Worm (Caenorhabditis elegans) whole organism, dauer: ENCODE data around the gene cwp-3.

ENCODE experiments used
- unc-62 ChIP-seq: sonication (generic microtip); optimal IDR thresholded peaks from 2 replicates; lab custom pipeline; 2017; ENCODE audit warnings: missing biosample characterization, missing genetic modification reagents, missing genetic modification characterization

Gene cwp-3

DNA sequence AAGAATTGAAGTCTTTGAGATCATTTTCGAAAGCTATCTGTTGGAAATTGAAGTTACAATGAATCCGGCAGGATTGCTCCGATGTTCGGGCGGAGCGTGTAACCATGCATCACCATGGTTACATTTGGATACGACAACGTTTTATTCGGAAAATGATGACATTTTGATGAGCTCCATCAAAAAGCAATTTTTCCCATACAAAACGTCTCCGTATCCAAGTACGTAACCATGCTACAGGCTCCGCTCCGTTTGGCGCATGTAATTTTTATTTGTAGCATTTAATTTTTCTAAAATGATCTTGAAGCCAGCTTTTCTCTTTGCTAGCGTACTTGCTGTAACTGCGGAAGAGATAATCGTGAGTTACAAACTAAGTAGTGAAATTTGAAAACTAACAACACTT lies at the start of gene cwp-3, which contains the start of gene cwp-2:
Gene cwp-3, plus strand, starts transcription at position 293 of the 400 bp plus-strand sequence.
Gene cwp-2, minus strand, starts transcription at position 101 of the 400 bp plus-strand sequence.
- TF ChIP-seq unc-62 (GFP tag; lab: Kevin White, UChicago): no peak

DNA sequence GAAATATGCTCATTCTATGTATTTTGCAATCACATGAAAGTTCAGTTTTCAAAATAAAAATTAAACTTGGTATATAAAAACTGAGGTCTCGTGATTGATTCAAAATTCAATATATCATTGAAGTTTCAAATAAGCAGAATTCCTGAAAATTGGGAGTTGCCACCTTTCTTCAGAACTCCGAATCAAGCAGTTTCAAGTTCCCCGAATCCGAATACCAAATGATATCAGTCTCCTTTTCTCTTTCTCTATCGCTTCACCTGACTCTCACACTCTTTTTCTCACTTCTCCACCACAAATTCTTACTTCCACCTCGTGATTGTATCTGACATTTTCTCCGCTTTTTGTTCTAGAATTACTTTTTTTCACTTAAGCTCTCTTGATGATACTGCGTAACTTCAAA lies 48.3 kb upstream of the cwp-3 start, which contains the start of gene R02F11.2:
Gene R02F11.2, plus strand, starts transcription at position 292 of the 400 bp plus-strand sequence.
- TF ChIP-seq unc-62 (GFP tag; lab: Kevin White, UChicago): no peak

DNA sequence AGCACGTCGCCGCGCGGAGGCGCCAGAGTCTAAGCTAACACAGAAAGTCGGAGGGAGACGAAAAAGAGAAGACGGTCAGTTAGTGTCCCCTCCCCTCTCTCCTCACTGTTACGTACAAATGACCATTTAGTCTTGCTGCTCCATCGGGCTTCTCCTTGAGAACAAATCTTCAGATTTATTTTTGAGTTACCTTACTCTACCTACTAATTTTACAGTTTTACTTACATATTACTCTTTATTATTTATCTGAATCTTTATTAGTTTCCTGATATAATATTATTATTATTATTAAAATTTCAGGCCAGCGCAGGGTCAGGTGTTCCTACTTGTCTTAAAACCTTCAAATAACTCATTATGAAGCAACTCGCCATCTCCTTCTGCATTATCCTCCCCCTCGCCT lies 41.8 kb upstream of the cwp-3 start, which contains the start of gene R02F11.1:
Gene R02F11.1, plus strand, starts transcription at position 301 of the 400 bp plus-strand sequence.
- TF ChIP-seq unc-62 (GFP tag; lab: Kevin White, UChicago): no peak

DNA sequence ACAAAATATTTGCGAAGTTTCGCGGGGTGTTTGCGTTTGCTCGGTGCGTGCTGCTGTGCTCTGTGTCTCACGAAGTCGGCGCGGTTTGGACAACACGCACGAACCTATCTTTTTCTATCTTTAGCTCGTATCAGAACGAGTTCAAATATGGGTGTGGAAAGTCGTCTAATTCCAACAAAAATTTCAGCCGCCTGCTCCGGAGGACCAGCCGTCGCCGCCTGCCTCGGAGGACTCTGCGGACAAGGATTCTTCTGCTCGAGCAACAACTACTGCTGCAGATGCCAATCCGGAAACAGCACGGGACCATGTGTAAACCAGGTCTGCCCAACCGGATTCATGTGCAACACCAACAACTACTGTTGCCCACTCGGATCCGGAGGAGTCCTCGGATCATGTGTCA lies 40.7 kb upstream of the cwp-3 start:
- no peak for TF ChIP-seq unc-62 (GFP tag; lab: Kevin White, UChicago)

DNA sequence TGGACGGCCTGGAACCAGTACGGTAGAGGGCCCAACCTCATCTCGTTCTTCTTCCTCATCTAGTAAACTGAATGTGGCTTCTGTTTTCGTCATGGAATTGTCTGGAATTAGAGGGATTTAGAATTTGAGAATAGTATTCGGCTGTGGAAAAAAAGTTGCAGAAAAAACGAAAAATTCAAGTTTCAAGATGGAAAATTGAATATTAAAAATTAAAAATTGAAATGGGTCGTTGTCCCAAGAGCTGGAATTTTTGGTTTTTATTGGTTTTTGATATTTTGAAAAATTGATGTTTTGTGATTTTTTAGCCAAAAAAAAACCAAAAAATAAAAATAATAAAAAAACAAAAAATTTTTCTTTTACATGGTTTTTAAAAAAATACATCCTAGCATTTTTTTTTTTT lies 36.8 kb upstream of the cwp-3 start, which contains the start of gene R02F11.3:
Gene R02F11.3, minus strand, starts transcription at position 101 of the 400 bp plus-strand sequence.
- no peak for TF ChIP-seq unc-62 (GFP tag; lab: Kevin White, UChicago)

DNA sequence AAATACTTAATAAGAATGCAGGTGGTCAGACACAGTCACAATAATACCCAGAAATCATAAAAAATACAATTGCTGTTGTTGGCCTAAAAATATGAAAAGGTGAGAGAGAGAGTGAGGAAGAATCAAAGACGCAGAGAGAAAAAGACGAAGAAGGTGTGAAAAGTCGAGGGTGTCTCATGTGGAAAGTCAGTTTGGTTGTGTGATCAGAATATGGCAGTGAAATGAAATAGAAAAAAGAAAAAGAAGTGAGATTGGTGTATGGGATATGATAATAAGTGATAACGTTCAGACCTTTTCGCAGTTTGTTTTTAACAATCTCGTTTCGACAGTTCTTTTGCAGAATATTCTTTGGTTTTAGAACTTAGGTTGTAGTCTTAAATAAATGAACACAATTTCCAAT lies 35.8 kb upstream of the cwp-3 start:
- TF ChIP-seq unc-62 (GFP tag; lab: Kevin White, UChicago): no peak

DNA sequence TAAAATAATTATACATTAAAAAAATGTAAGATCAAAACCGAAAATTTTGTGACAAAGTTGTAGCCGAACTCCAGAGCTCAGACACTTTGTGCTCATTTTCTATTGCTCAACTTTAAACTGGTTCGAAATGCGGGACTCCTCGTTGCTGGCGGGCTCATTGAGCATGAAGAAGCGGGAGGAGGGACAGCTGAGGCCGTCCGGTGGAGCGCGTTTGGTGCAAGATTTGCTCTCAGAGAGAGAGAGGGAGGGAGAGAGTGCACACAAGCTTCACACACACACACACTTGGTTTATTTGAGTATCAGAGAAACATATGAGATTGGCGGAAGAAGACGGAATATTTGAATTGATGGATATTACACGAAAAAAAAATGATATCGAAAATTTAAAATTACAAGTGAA lies 32.0 kb upstream of the cwp-3 start:
- no peak for TF ChIP-seq unc-62 (GFP tag; lab: Kevin White, UChicago)

DNA sequence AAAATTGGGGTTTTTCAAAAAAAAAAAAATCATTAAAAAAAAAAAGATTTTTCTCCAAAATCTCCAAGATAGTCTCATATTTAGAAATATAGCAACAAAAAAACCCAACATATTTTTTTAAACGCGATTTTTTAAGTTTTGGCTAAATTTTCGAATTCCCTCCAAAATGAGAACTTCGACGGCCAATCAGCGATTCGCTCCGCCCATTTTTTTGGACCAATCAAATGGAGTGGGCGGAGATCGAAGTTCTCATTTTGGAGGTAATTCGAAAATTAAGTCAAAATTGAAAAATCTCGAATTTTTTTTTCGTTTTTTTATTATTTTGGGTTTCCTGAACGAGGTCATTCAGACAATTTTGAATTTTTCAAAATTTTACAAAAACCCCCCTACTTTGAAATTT lies 28.8 kb upstream of the cwp-3 start:
- TF ChIP-seq unc-62 (GFP tag; lab: Kevin White, UChicago): no peak

DNA sequence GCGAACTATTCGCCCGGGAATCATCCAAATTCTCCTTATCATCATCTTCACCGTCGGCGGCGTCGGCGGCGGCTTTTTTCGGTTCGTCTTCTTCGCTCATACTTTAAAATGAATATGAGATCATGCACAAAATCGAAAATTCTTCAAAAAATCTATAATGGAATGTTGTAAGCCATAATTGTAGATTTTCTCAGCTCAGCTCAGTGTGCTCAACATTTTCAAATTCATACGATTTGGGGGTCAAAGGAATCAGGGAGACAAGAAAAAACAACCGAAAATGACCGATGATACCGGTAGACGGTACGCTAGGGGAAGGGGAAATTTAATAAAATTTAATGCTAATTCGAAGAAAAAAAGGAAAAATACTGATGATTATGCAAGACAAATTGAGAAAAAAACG lies 24.1 kb upstream of the cwp-3 start, which contains the start of gene ccep-97:
Gene ccep-97, minus strand, starts transcription at position 101 of the 400 bp plus-strand sequence.
- no peak for TF ChIP-seq unc-62 (GFP tag; lab: Kevin White, UChicago)

DNA sequence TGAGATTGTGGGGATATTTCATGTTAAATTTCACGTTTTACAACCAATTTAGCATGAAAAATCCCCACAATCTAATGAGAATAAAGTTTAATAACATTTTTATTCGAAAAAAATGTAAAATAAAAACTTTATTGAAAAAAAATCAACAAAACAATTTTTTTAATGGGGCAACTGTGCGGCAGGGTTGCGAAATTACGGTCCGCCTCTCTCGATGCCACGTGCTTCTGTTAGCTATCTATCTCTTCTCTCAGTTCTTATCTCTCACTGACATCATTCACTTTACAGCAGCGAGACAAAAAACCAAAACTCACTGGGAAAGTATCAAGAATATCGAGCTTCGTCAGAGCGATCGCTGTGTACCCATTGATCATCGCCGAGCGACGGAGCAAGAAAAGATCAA lies 22.0 kb upstream of the cwp-3 start:
- TF ChIP-seq unc-62 (GFP tag; lab: Kevin White, UChicago): no peak

DNA sequence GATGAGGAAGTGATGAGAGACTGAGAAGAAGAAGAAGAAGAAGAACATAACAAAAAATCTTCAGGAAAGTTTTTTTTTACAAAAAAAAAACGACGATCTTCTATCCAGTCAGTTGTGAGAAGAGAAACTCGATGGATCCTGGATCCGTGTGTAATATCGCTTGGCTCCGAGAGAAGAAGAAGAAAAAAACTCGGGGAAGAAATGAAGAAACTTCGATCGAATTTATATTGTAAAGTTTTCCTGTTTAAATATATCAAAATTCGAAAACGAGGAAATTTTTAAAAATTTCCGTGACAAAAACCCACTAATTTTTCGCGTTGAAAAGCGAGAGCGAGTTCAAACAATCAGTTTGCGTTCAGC lies 19.3 kb upstream of the cwp-3 start, which contains the start of gene adss-1:
Gene adss-1, minus strand, starts transcription at position 101 of the 360 bp plus-strand sequence.
- TF ChIP-seq unc-62 (GFP tag; lab: Kevin White, UChicago): no peak

DNA sequence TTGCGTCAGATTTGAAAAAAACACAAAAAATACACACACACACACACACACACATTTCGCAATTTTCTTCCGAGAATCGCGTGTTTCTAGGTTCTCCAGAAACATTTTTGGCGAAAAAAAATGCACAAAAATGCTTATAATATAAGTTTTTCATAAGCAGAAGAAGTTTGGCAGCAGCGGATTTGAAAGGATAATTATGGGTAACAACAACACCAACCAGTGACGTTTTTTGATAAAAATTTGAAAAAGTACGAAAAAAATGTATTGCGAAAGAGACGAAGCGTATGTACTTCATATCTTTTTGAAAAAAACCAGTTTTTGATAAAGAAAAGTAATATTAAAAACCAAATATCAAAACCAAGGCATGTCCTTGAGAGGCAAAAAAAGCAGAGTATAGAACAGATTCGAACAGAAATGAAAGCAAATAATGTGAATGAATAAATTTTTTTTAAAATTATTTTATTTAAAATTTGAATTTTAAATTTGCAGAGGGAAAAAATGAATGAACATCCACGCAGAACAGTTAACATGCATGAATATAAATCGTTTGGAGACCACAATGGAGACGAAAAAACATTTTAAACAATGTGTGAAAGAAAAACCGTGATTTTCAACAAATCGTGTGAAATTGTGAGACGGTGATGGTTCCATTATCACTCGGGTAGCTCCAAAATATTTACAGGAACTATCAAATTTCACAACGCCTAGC lies 18.8 kb upstream of the cwp-3 start:
- TF ChIP-seq unc-62 (GFP tag; lab: Kevin White, UChicago): no peak

DNA sequence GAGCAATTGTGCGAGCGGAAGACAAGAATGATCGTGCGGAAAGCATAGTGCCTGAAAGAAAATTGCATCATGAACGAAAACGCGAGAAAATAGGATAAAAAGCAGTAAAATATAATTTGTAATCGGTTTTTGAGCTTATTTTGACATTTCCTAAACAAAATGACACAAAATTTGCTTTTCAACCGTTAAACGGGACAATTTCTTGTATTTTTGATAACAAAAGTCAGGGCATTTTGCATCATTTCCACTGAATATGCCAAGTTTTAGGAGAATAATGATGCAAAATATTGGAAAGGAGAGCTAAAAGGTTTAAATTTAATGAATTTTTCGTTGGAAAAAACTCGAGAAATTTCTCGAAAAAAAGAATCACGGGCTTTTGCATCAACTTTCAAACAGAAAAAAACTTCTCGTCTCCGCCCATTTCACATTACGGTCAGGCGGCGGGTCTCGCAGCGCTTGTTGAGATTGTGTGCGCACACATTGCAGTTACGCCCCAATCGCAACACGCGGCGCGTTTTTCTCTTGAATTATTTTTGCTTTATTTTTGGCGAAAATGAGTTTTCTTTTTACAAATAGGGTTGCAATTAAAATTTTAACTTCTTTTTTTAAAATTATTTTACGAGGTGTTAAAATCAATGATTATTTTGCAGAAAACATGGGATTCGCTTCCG lies 15.8 kb upstream of the cwp-3 start, which contains the start of the genes hsp-6 and C37H5.5:
Gene hsp-6, minus strand, starts transcription at position 51 of the 671 bp plus-strand sequence.
Gene C37H5.5, plus strand, starts transcription at position 651 of the 671 bp plus-strand sequence.
- TF ChIP-seq unc-62 (GFP tag; lab: Kevin White, UChicago): no peak

DNA sequence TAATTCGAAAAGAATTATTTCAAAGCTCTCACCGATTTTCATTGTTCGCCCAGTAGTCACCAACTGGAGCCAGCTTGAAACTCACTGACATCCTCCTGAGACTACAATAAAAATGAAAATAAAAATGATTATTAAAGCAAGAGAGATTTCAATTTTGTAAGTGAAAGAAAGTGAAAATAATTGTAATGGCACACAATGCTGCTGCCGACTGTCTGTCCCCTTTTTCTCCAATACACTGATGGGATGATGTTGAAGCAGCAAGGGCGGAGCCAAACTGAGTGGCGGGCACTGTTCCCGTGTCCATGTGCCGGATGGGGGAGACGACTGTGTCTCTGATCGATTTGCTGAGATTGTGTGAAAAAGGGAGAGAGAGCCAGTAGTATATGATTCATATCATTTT lies 8.4 kb upstream of the cwp-3 start, which contains the start of gene C37H5.14:
Gene C37H5.14, minus strand, starts transcription at position 101 of the 400 bp plus-strand sequence.
- TF ChIP-seq unc-62 (GFP tag; lab: Kevin White, UChicago): no peak

DNA sequence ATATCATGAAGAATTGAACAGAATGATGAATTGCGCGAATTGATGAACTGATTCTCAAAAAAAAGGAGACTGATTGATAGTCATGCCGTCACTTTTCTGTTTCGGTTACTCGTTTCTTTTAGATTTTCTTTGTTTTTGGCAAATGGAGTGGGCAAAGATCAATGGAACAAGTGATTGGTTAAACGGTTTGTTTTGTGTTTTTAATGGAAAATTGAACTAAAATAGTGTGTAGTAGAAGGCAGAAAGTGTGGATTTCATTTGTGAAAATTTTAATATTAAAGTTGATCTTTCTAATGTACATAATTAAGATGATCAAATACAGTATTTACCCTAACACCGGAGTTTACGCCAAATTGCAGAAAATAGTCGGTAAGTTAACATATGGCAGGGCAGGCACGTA lies 2.7 kb upstream of the cwp-3 start, which contains the start of gene nas-9:
Gene nas-9, minus strand, starts transcription at position 101 of the 400 bp plus-strand sequence.
- TF ChIP-seq unc-62 (GFP tag; lab: Kevin White, UChicago): no peak

DNA sequence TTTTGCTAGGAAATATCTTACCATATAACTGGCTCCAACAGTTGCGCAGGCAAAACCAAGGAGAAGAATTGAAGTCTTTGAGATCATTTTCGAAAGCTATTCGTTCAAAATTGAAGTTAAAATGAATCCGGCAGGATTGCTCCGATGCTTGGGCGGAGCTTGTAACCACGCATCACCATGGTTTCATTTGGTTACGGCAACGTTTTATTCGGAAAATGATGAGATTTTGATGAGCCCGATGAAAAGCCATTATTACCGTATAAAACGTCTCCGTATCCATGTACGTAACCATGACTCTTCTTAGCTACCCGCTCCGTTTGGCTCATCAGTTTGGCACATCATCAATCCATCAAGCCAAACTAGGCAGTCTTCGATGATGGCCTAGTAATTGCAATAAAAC lies 1.5 kb upstream of the cwp-3 start, which contains the start of gene cwp-1:
Gene cwp-1, minus strand, starts transcription at position 101 of the 400 bp plus-strand sequence.
- no peak for TF ChIP-seq unc-62 (GFP tag; lab: Kevin White, UChicago)
